Worm (Caenorhabditis elegans): ENCODE data around the gene ttx-1.

ce11 chrV:20087635-20088034 is 23.7 kb upstream of the ttx-1 start, which contains the start of gene fre-1:
- TF ChIP-seq him-1 (tag; optimal IDR thresholded peaks at IDR 0.05) (no peak), W03F9.2 (tag; optimal IDR thresholded peaks at IDR 0.05) (no peak)

Measured in whole organism, L4/young adult.